Fruit fly (Drosophila melanogaster) whole organism, wandering third instar larva: ENCODE data around the gene CG33784.

Experiments used
- Abd-B ChIP-seq: fragments of >200 bp; optimal IDR thresholded peaks from 2 replicates; lab custom pipeline; 2017; ENCODE audit warnings: missing biosample characterization, missing genetic modification characterization
- CG9705 ChIP-seq: fragments of 200-800 bp; sonication (Bioruptor generic); optimal IDR thresholded peaks from 2 replicates; lab custom pipeline; 2018; ENCODE audit warnings: missing biosample characterization, mild to moderate bottlenecking, missing genetic modification characterization
- Dfd ChIP-seq: fragments of >200 bp; optimal IDR thresholded peaks from 2 replicates; lab custom pipeline; 2017; ENCODE audit warnings: missing biosample characterization, missing genetic modification characterization
- Dif ChIP-seq: fragments of 200-275, 200-300 bp; sonication (Bioruptor generic); optimal IDR thresholded peaks from 2 replicates; lab custom pipeline; 2018; ENCODE audit warnings: missing biosample characterization, missing genetic modification characterization; ENCODE audit not compliant: partially characterized antibody
- GATAd ChIP-seq: sonication (Bioruptor generic); optimal IDR thresholded peaks from 2 replicates; lab custom pipeline; 2016; ENCODE audit warnings: missing biosample characterization, missing genetic modification characterization
- HLH106 ChIP-seq: fragments of 200-800 bp; optimal IDR thresholded peaks from 3 replicates; lab custom pipeline; 2019; ENCODE audit warnings: missing biosample characterization, mild to moderate bottlenecking, missing genetic modification characterization, moderate library complexity
- Hnf4 ChIP-seq: fragments of 200-800 bp; sonication (Bioruptor generic); optimal IDR thresholded peaks from 2 replicates; lab custom pipeline; 2016; ENCODE audit warnings: missing biosample characterization, mild to moderate bottlenecking, missing genetic modification characterization
- Hr78 ChIP-seq: fragments of >200 bp; optimal IDR thresholded peaks from 2 replicates; lab custom pipeline; 2017; ENCODE audit warnings: missing biosample characterization, missing genetic modification characterization
- Hr83 ChIP-seq: fragments of 200-300 bp; sonication (Bioruptor generic); optimal IDR thresholded peaks from 2 replicates; lab custom pipeline; 2016; ENCODE audit warnings: missing biosample characterization, mild to moderate bottlenecking, missing genetic modification characterization, moderate library complexity; ENCODE audit not compliant: poor library complexity, severe bottlenecking
- Jra ChIP-seq: sonication (Bioruptor generic); optimal IDR thresholded peaks from 2 replicates; lab custom pipeline; 2016; ENCODE audit warnings: missing biosample characterization, missing genetic modification characterization
- Mio ChIP-seq: sonication (Bioruptor generic); optimal IDR thresholded peaks from 2 replicates; lab custom pipeline; 2016; ENCODE audit warnings: missing biosample characterization, missing genetic modification characterization
- Myc ChIP-seq: fragments of >200 bp; optimal IDR thresholded peaks from 2 replicates; lab custom pipeline; 2017
- N ChIP-seq: fragments of >200 bp; optimal IDR thresholded peaks from 2 replicates; lab custom pipeline; 2018; ENCODE audit warnings: missing biosample characterization, missing external identifiers, missing genetic modification characterization
- OdsH ChIP-seq: fragments of 200-800 bp; sonication (Bioruptor generic); optimal IDR thresholded peaks from 2 replicates; lab custom pipeline; 2016; ENCODE audit warnings: missing biosample characterization, mild to moderate bottlenecking, missing genetic modification characterization
- Rel ChIP-seq, 2 experiments: fragments of 200-800 bp; sonication (Bioruptor generic) in 1 of 2; optimal IDR thresholded peaks; 2 replicates in 1 of 2; 3 replicates in 1 of 2; lab custom pipeline; 2016 to 2019; ENCODE audit warnings: mild to moderate bottlenecking in 2 of 2, missing biosample characterization in 2 of 2, missing genetic modification characterization in 2 of 2, moderate library complexity in 1 of 2
- Sp1 ChIP-seq: fragments of 200-800 bp; sonication (Bioruptor generic); optimal IDR thresholded peaks from 3 replicates; lab custom pipeline; 2019; ENCODE audit warnings: missing biosample characterization, mild to moderate bottlenecking, missing genetic modification characterization, moderate library complexity
- Vsx2 ChIP-seq: fragments of 200-300, 225-300 bp; sonication (Bioruptor generic); optimal IDR thresholded peaks from 2 replicates; lab custom pipeline; 2018; ENCODE audit warnings: missing biosample characterization, missing genetic modification characterization; ENCODE audit not compliant: partially characterized antibody
- br ChIP-seq: fragments of 200-800 bp; sonication (Bioruptor generic); optimal IDR thresholded peaks from 2 replicates; lab custom pipeline; 2016; ENCODE audit warnings: missing biosample characterization, missing genetic modification characterization
- brk ChIP-seq: fragments of 200-800 bp; sonication (Bioruptor generic); optimal IDR thresholded peaks from 2 replicates; lab custom pipeline; 2016; ENCODE audit warnings: missing biosample characterization, mild to moderate bottlenecking, missing genetic modification characterization
- dl ChIP-seq, 2 experiments: fragments of 175-275, 200-275 bp in 1 of 2; fragments of 200-275 bp in 1 of 2; sonication (Bioruptor generic); optimal IDR thresholded peaks; lab custom pipeline; 2018; ENCODE audit warnings: mild to moderate bottlenecking in 2 of 2, missing biosample characterization in 2 of 2, missing genetic modification characterization in 2 of 2, moderate library complexity in 2 of 2; ENCODE audit not compliant: partially characterized antibody in 2 of 2, insufficient read depth in 1 of 2
- foxo ChIP-seq, 2 experiments: fragments of 200-800 bp; sonication (Bioruptor generic); optimal IDR thresholded peaks; 2 replicates in 1 of 2; 3 replicates in 1 of 2; lab custom pipeline; 2016 to 2017; ENCODE audit warnings: missing biosample characterization in 2 of 2, missing genetic modification characterization in 2 of 2
- fru ChIP-seq: fragments of 200-800 bp; sonication (Bioruptor generic); optimal IDR thresholded peaks from 3 replicates; lab custom pipeline; 2016; ENCODE audit warnings: missing biosample characterization, mild to moderate bottlenecking, missing genetic modification characterization
- h ChIP-seq: fragments of 200-800 bp; sonication (Bioruptor generic); optimal IDR thresholded peaks from 3 replicates; lab custom pipeline; 2016; ENCODE audit warnings: missing biosample characterization, mild to moderate bottlenecking, missing genetic modification characterization
- jim ChIP-seq: fragments of 175-275, 200-325 bp; sonication (Bioruptor generic); optimal IDR thresholded peaks from 2 replicates; lab custom pipeline; 2016; ENCODE audit warnings: missing biosample characterization, mild to moderate bottlenecking, missing genetic modification characterization
- lola ChIP-seq: fragments of >200 bp; optimal IDR thresholded peaks from 2 replicates; lab custom pipeline; 2017; ENCODE audit warnings: missing biosample characterization, missing genetic modification characterization
- pan ChIP-seq: fragments of >200 bp; optimal IDR thresholded peaks from 2 replicates; lab custom pipeline; 2017
- psq ChIP-seq: fragments of 200-800 bp; sonication (Bioruptor generic); optimal IDR thresholded peaks from 3 replicates; lab custom pipeline; 2017; ENCODE audit warnings: missing biosample characterization, mild to moderate bottlenecking, missing genetic modification characterization, moderate library complexity
- rgr ChIP-seq: fragments of 200-800 bp; sonication (Bioruptor generic); optimal IDR thresholded peaks from 3 replicates; lab custom pipeline; 2016; ENCODE audit warnings: missing biosample characterization, mild to moderate bottlenecking, missing genetic modification characterization
- sage ChIP-seq: fragments of 200-800 bp; sonication (Bioruptor generic); optimal IDR thresholded peaks from 2 replicates; lab custom pipeline; 2016; ENCODE audit warnings: missing biosample characterization, mild to moderate bottlenecking, missing genetic modification characterization
- sv ChIP-seq: fragments of 200-800 bp; sonication (Bioruptor generic); optimal IDR thresholded peaks from 3 replicates; lab custom pipeline; 2016; ENCODE audit warnings: missing biosample characterization, missing genetic modification characterization
- tai ChIP-seq: sonication (Bioruptor generic); optimal IDR thresholded peaks from 2 replicates; lab custom pipeline; 2016; ENCODE audit warnings: missing biosample characterization, missing genetic modification characterization
- woc ChIP-seq: sonication (Bioruptor generic); optimal IDR thresholded peaks from 2 replicates; lab custom pipeline; 2016; ENCODE audit warnings: missing biosample characterization, mild to moderate bottlenecking, missing genetic modification characterization

CG33784 gene

DNA sequence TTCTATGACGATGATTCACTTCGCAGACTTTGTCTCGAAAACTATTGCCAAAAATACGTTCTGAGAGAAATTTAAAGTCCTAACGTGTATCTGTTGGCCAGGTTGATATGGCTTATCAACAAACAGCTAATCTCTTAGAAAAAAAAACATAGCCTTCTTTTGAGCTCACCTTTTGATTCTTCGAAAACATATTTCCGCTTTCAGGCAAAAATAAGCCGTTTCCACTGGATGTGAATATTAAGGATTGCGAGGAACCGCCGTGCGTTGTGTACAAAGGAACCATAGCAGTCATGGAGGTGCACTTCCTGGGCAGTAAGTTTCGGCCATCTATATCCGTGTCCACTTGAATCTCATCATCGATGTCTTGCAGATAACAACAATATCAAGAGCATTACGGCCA is 14.1 kb upstream of the CG33784 start:
- no peak for TF ChIP-seq CG9705 (GFP tag; lab: Kevin White, UChicago)
- no peak for TF ChIP-seq Myc (lab: Kevin White, UChicago)
- no peak for TF ChIP-seq foxo (GFP tag; optimal IDR thresholded peaks at IDR 0.05; lab: Kevin White, UChicago)
- no peak for TF ChIP-seq brk (GFP tag; lab: Kevin White, UChicago)
- TF ChIP-seq jim (GFP tag; lab: Kevin White, UChicago) = no peak
- no peak for TF ChIP-seq Rel (GFP tag; optimal IDR thresholded peaks at IDR 0.05; lab: Kevin White, UChicago)
- TF ChIP-seq Rel (tag; optimal IDR thresholded peaks at IDR 0.05; lab: Kevin White, UChicago) = no peak
- no peak for TF ChIP-seq Vsx2 (GFP tag; lab: Kevin White, UChicago)
- TF ChIP-seq, all 38 proteins: peak for 0

DNA sequence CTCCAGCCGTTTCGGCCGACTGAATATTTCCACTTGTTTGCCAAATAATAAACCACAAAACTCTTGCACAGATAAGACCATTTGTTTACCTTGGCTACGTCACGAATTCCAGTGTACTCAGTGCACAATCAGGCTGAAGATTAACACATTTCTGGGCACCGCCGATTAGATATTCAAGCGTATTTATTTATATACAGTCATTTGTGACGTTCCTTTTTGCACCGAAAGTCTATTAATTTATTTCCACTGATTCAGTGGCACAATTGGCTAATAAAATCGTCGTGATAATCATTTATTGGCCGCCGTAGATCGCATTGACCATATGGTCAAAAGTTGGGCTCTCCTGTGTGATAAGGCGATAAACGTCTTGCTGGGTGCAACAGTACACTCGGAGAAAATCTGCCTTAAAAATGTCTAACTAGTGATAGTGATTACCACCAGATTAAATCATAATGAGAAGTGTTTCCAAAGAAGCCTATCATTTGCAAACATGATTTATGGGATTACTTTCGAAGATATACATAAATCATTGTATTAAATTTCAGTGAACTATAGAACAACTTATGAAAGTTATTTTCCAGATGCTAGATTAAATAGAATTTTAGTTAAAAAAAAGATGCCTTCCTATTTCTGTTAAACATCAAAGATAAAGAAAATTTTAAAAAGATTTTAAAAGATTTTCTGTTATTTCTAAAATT is 13.3 kb upstream of the CG33784 start:
- peak; percentile 19 for TF ChIP-seq fru (GFP tag; lab: Kevin White, UChicago)
- no peak for TF ChIP-seq lola (GFP tag; lab: Kevin White, UChicago)
- no peak for TF ChIP-seq woc (GFP tag; lab: Kevin White, UChicago)
- no peak for TF ChIP-seq dl (GFP tag; optimal IDR thresholded peaks at IDR 0.05; lab: Kevin White, UChicago; ENCODE audit: insufficient read depth in 1 of 2, partially characterized antibody in 2 of 2)
- TF ChIP-seq tai (GFP tag; lab: Kevin White, UChicago) = no peak
- TF ChIP-seq Myc (lab: Kevin White, UChicago) = no peak
- no peak for TF ChIP-seq sage (GFP tag; lab: Kevin White, UChicago)
- no peak for TF ChIP-seq psq (GFP tag; lab: Kevin White, UChicago)
- TF ChIP-seq Dfd (GFP tag; lab: Kevin White, UChicago) = no peak
- TF ChIP-seq jim (GFP tag; lab: Kevin White, UChicago) = no peak
- peak; percentile 6 for TF ChIP-seq br (GFP tag; lab: Kevin White, UChicago)
- peak; percentile 28 for TF ChIP-seq HLH106 (tag; lab: Kevin White, UChicago)
- no peak for TF ChIP-seq Hr78
- peak; percentile 77 for TF ChIP-seq Vsx2 (GFP tag; lab: Kevin White, UChicago)
- TF ChIP-seq rgr = no peak
- TF ChIP-seq Hr83 (GFP tag; lab: Kevin White, UChicago) = peak; percentile 6
- peak; percentile 60 for TF ChIP-seq Sp1 (GFP tag; lab: Kevin White, UChicago)
- peak; percentile 39 for TF ChIP-seq brk (GFP tag; lab: Kevin White, UChicago)
- TF ChIP-seq Abd-B (GFP tag; lab: Kevin White, UChicago) = no peak
- TF ChIP-seq OdsH (GFP tag; lab: Kevin White, UChicago) = no peak
- no peak for TF ChIP-seq Dif (GFP tag; lab: Kevin White, UChicago)
- peak; percentile 30 for TF ChIP-seq h (GFP tag; lab: Kevin White, UChicago)
- TF ChIP-seq Hnf4 (GFP tag; lab: Kevin White, UChicago) = no peak
- TF ChIP-seq foxo (GFP tag; optimal IDR thresholded peaks at IDR 0.05; lab: Kevin White, UChicago) = peak; percentile 2 to 27
- peak; percentile 55 for TF ChIP-seq Rel (GFP tag; optimal IDR thresholded peaks at IDR 0.05; lab: Kevin White, UChicago)
- TF ChIP-seq Rel (tag; optimal IDR thresholded peaks at IDR 0.05; lab: Kevin White, UChicago) = peak; percentile 46
- no peak for TF ChIP-seq sv (GFP tag; lab: Kevin White, UChicago)

DNA sequence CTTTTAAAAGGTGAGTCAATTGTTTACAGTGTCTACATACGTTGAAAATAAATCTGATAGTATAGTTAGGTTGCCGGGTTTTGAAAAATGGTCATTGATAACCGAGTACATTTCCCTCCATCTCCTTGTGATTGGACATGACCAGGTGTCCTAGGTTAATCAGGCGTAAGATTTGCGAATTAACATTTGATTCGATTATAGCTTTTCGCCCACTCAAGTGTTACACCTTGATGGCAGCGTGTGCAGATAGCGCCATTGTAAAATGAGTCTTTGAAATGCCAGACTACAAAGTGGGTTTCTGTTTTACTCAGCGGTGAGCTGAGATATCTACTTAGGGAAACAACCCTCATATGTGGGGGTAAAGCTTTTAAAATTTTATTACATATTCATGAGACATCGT is 12.7 kb upstream of the CG33784 start:
- TF ChIP-seq h (GFP tag; lab: Kevin White, UChicago) = no peak
- no peak for TF ChIP-seq OdsH (GFP tag; lab: Kevin White, UChicago)
- TF ChIP-seq pan = no peak
- no peak for TF ChIP-seq HLH106 (tag; lab: Kevin White, UChicago)
- no peak for TF ChIP-seq Sp1 (GFP tag; lab: Kevin White, UChicago)
- no peak for TF ChIP-seq rgr
- TF ChIP-seq N (GFP tag; lab: Kevin White, UChicago) = no peak
- TF ChIP-seq Mio (GFP tag; lab: Kevin White, UChicago) = no peak
- no peak for TF ChIP-seq Jra (GFP tag; lab: Kevin White, UChicago)
- no peak for TF ChIP-seq woc (GFP tag; lab: Kevin White, UChicago)
- no peak for TF ChIP-seq fru (GFP tag; lab: Kevin White, UChicago)
- TF ChIP-seq GATAd (GFP tag; lab: Kevin White, UChicago) = no peak
- TF ChIP-seq dl (GFP tag; optimal IDR thresholded peaks at IDR 0.05; lab: Kevin White, UChicago; ENCODE audit: insufficient read depth in 1 of 2, partially characterized antibody in 2 of 2) = no peak
- TF ChIP-seq, all 38 proteins: peak for 0
